Fruit fly (Drosophila melanogaster) whole organism, embryonic: ENCODE data around the gene CG34301.

Experiments
- Adf1 ChIP-seq: fragments of 200-800 bp; sonication (Bioruptor generic); IDR thresholded peaks from 2 replicates; pipeline ENCODE4 v1.3.6; 2022; ENCODE audit warnings: missing biosample characterization, missing genetic modification characterization
- CG10654 ChIP-seq: fragments of 200-800 bp; sonication (Bioruptor generic); optimal IDR thresholded peaks from 2 replicates; lab custom pipeline; 2016; ENCODE audit warnings: missing biosample characterization, missing genetic modification characterization
- CG11247 ChIP-seq: fragments of 200-800 bp; sonication (Bioruptor generic); IDR thresholded peaks from 2 replicates; pipeline ENCODE4 v1.3.6; 2022; ENCODE audit warnings: missing biosample characterization, missing genetic modification characterization
- CG14050 ChIP-seq: fragments of 200-800 bp; sonication (Bioruptor generic); IDR thresholded peaks from 3 replicates; pipeline ENCODE4 v1.3.6; 2022; ENCODE audit warnings: missing biosample characterization, missing genetic modification characterization
- CG14860 ChIP-seq: fragments of 200-800 bp; sonication (Bioruptor generic); IDR thresholded peaks from 3 replicates; pipeline ENCODE4 v1.3.6; 2022; ENCODE audit warnings: missing biosample characterization, missing genetic modification characterization; ENCODE audit not compliant: partially characterized antibody
- CG15011 ChIP-seq: fragments of 200-800 bp; sonication (Bioruptor generic); optimal IDR thresholded peaks from 3 replicates; lab custom pipeline; 2018; ENCODE audit warnings: missing biosample characterization, mild to moderate bottlenecking, missing genetic modification characterization
- CG17612 ChIP-seq: fragments of 200-800 bp; sonication (Bioruptor generic); IDR thresholded peaks from 2 replicates; pipeline ENCODE4 v1.3.6; 2022; ENCODE audit warnings: missing biosample characterization, missing genetic modification characterization
- CG17802 ChIP-seq: fragments of 200-800 bp; sonication (Bioruptor generic); optimal IDR thresholded peaks from 2 replicates; lab custom pipeline; 2018; ENCODE audit warnings: missing biosample characterization, mild to moderate bottlenecking, missing genetic modification characterization, moderate library complexity
- CG18619 ChIP-seq: fragments of 200-800 bp; sonication (Bioruptor generic); optimal IDR thresholded peaks from 3 replicates; lab custom pipeline; 2017; ENCODE audit warnings: missing biosample characterization, mild to moderate bottlenecking, missing genetic modification characterization
- CG2116 ChIP-seq: fragments of 200-800 bp; sonication (Bioruptor generic); optimal IDR thresholded peaks from 3 replicates; lab custom pipeline; 2018; ENCODE audit warnings: missing biosample characterization, mild to moderate bottlenecking, missing genetic modification characterization
- CG31224 ChIP-seq: fragments of 200-800 bp; sonication (Bioruptor generic); IDR thresholded peaks from 2 replicates; pipeline ENCODE4 v1.3.6; 2022; ENCODE audit warnings: missing biosample characterization, missing genetic modification characterization
- CG31441 ChIP-seq: fragments of 200-800 bp; sonication (Bioruptor generic); IDR thresholded peaks from 2 replicates; pipeline ENCODE4 v1.3.6; 2022; ENCODE audit warnings: missing biosample characterization, missing genetic modification characterization
- CG3407 ChIP-seq: fragments of 200-800 bp; sonication (Bioruptor generic); optimal IDR thresholded peaks from 2 replicates; lab custom pipeline; 2018; ENCODE audit warnings: missing biosample characterization, mild to moderate bottlenecking, missing genetic modification characterization
- CG3995 ChIP-seq: fragments of 200-800 bp; sonication (Bioruptor generic); optimal IDR thresholded peaks from 3 replicates; lab custom pipeline; 2016; ENCODE audit warnings: missing biosample characterization, missing genetic modification characterization
- CG4854 ChIP-seq: fragments of 200-800 bp; sonication (Bioruptor generic); optimal IDR thresholded peaks from 2 replicates; lab custom pipeline; 2016; ENCODE audit warnings: missing biosample characterization, missing genetic modification characterization, inconsistent platforms
- CG5245 ChIP-seq: fragments of 200-800 bp; sonication (Bioruptor generic); optimal IDR thresholded peaks from 3 replicates; lab custom pipeline; 2016; ENCODE audit warnings: missing biosample characterization, missing genetic modification characterization
- CG7963 ChIP-seq: fragments of 200-800 bp; sonication (Bioruptor generic); IDR thresholded peaks from 3 replicates; pipeline ENCODE4 v1.3.6; 2022; ENCODE audit warnings: missing biosample characterization, missing genetic modification characterization; ENCODE audit not compliant: partially characterized antibody
- CG8281 ChIP-seq: fragments of 200-800 bp; sonication (Bioruptor generic); optimal IDR thresholded peaks from 2 replicates; lab custom pipeline; 2018; ENCODE audit warnings: missing biosample characterization, mild to moderate bottlenecking, missing genetic modification characterization, moderate library complexity
- CG8478 ChIP-seq: fragments of >200 bp; optimal IDR thresholded peaks from 2 replicates; lab custom pipeline; 2018
- CG9817 ChIP-seq: fragments of 200-800 bp; sonication (Bioruptor generic); optimal IDR thresholded peaks from 2 replicates; lab custom pipeline; 2018; ENCODE audit warnings: missing biosample characterization, mild to moderate bottlenecking, missing genetic modification characterization, moderate library complexity
- CG9876 ChIP-seq: fragments of 200-800 bp; sonication (Bioruptor generic); optimal IDR thresholded peaks from 2 replicates; lab custom pipeline; 2016; ENCODE audit warnings: missing biosample characterization, missing genetic modification characterization
- CTCF ChIP-seq: fragments of 200-800 bp; sonication (Bioruptor generic); optimal IDR thresholded peaks from 2 replicates; lab custom pipeline; 2017; ENCODE audit warnings: missing biosample characterization, mild to moderate bottlenecking, missing genetic modification characterization, moderate library complexity
- CrebB ChIP-seq: fragments of 200-800 bp; sonication (Bioruptor generic); optimal IDR thresholded peaks from 3 replicates; lab custom pipeline; 2018; ENCODE audit warnings: missing biosample characterization, mild to moderate bottlenecking, missing genetic modification characterization
- D19B ChIP-seq: fragments of 200-800 bp; sonication (Bioruptor generic); optimal IDR thresholded peaks from 2 replicates; lab custom pipeline; 2017; ENCODE audit warnings: missing biosample characterization, mild to moderate bottlenecking, missing genetic modification characterization
- Dbx ChIP-seq: fragments of 200-800 bp; sonication (Bioruptor generic); IDR thresholded peaks from 3 replicates; pipeline ENCODE4 v1.3.6; 2022; ENCODE audit warnings: missing biosample characterization, missing genetic modification characterization
- Deaf1 ChIP-seq: fragments of 200-800 bp; optimal IDR thresholded peaks from 3 replicates; lab custom pipeline; 2019; ENCODE audit warnings: missing biosample characterization, mild to moderate bottlenecking, missing genetic modification characterization, moderate library complexity
- Dip3 ChIP-seq: fragments of 200-800 bp; sonication (Bioruptor generic); optimal IDR thresholded peaks from 3 replicates; lab custom pipeline; 2016; ENCODE audit warnings: missing biosample characterization, missing genetic modification characterization
- E2f1 ChIP-seq: fragments of 200-800 bp; sonication (Bioruptor generic); IDR thresholded peaks from 2 replicates; pipeline ENCODE4 v1.3.6; 2022; ENCODE audit warnings: missing biosample characterization, missing genetic modification characterization
- E2f2 ChIP-seq: fragments of 200-800 bp; sonication (Bioruptor generic); IDR thresholded peaks from 2 replicates; pipeline ENCODE4 v1.3.6; 2022; ENCODE audit warnings: missing biosample characterization, missing genetic modification characterization
- Myb ChIP-seq: fragments of 200-800 bp; sonication (Bioruptor generic); optimal IDR thresholded peaks from 2 replicates; lab custom pipeline; 2016; ENCODE audit warnings: missing biosample characterization, missing genetic modification characterization
- NfI ChIP-seq: fragments of 200-800 bp; sonication (Bioruptor generic); optimal IDR thresholded peaks from 3 replicates; lab custom pipeline; 2018; ENCODE audit warnings: missing biosample characterization, mild to moderate bottlenecking, missing genetic modification characterization, moderate library complexity
- Sox100B ChIP-seq: fragments of 200-800 bp; sonication (Bioruptor generic); optimal IDR thresholded peaks from 3 replicates; lab custom pipeline; 2018; ENCODE audit warnings: missing biosample characterization, mild to moderate bottlenecking, missing genetic modification characterization
- Sry-δ ChIP-seq: fragments of 200-800 bp; sonication (Bioruptor generic); optimal IDR thresholded peaks from 2 replicates; lab custom pipeline; 2016; ENCODE audit warnings: missing biosample characterization, missing genetic modification characterization
- Vsx1 ChIP-seq: fragments of 200-800 bp; sonication (Bioruptor generic); optimal IDR thresholded peaks from 2 replicates; lab custom pipeline; 2017; ENCODE audit warnings: missing biosample characterization, mild to moderate bottlenecking, missing genetic modification characterization, missing genetic modification reagents
- Xrp1 ChIP-seq: fragments of 200-800 bp; sonication (Bioruptor generic); IDR thresholded peaks from 2 replicates; pipeline ENCODE4 v1.3.6; 2022; ENCODE audit warnings: missing biosample characterization, missing genetic modification characterization
- YL-1 ChIP-seq: fragments of 200-800 bp; sonication (Bioruptor generic); optimal IDR thresholded peaks from 3 replicates; lab custom pipeline; 2017; ENCODE audit warnings: missing biosample characterization, mild to moderate bottlenecking, missing genetic modification characterization
- ac ChIP-seq: fragments of 200-800 bp; sonication (Bioruptor generic); optimal IDR thresholded peaks from 3 replicates; lab custom pipeline; 2017; ENCODE audit warnings: missing biosample characterization, mild to moderate bottlenecking, missing genetic modification characterization
- ara ChIP-seq: fragments of 200-800 bp; sonication (Bioruptor generic); IDR thresholded peaks from 2 replicates; pipeline ENCODE4 v1.3.6; 2022; ENCODE audit warnings: missing biosample characterization, missing genetic modification characterization
- bcd ChIP-seq: fragments of 200-800 bp; sonication (Bioruptor generic); optimal IDR thresholded peaks from 2 replicates; lab custom pipeline; 2017; ENCODE audit warnings: missing biosample characterization, mild to moderate bottlenecking, missing genetic modification characterization
- btn ChIP-seq: fragments of 200-800 bp; sonication (Bioruptor generic); optimal IDR thresholded peaks from 2 replicates; lab custom pipeline; 2016; ENCODE audit warnings: missing biosample characterization, missing genetic modification characterization
- crc ChIP-seq: fragments of 200-800 bp; sonication (Bioruptor generic); optimal IDR thresholded peaks from 2 replicates; lab custom pipeline; 2016; ENCODE audit warnings: missing biosample characterization, missing genetic modification characterization
- dpn ChIP-seq, 2 experiments: fragments of 200-800 bp; sonication (Bioruptor generic); optimal IDR thresholded peaks; 3 replicates each; lab custom pipeline; 2016; ENCODE audit warnings: missing biosample characterization in 2 of 2, missing genetic modification characterization in 2 of 2
- exex ChIP-seq: fragments of 200-800 bp; sonication (Bioruptor generic); optimal IDR thresholded peaks from 4 replicates; lab custom pipeline; 2018; ENCODE audit warnings: missing biosample characterization, mild to moderate bottlenecking, missing genetic modification characterization, moderate library complexity
- fu2 ChIP-seq: fragments of 200-800 bp; sonication (Bioruptor generic); optimal IDR thresholded peaks from 2 replicates; lab custom pipeline; 2016; ENCODE audit warnings: missing biosample characterization, missing genetic modification characterization
- gro ChIP-seq: fragments of 200-800 bp; sonication (Bioruptor generic); optimal IDR thresholded peaks from 2 replicates; lab custom pipeline; 2016; ENCODE audit warnings: missing biosample characterization, missing genetic modification characterization
- odd ChIP-seq: fragments of 200-800 bp; sonication (Bioruptor generic); optimal IDR thresholded peaks from 2 replicates; lab custom pipeline; 2017; ENCODE audit warnings: missing biosample characterization, mild to moderate bottlenecking, missing genetic modification characterization
- sd ChIP-seq: fragments of 200-800 bp; sonication (Bioruptor generic); optimal IDR thresholded peaks from 3 replicates; lab custom pipeline; 2018; ENCODE audit warnings: missing biosample characterization, mild to moderate bottlenecking, missing genetic modification characterization, moderate library complexity
- sens ChIP-seq: fragments of 200-800 bp; sonication (Bioruptor generic); peaks from one replicate; lab custom pipeline; 2016; ENCODE audit warnings: missing biosample characterization, missing genetic modification characterization
- seq ChIP-seq: fragments of 200-800 bp; sonication (Bioruptor generic); IDR thresholded peaks from 2 replicates; pipeline ENCODE4 v1.3.6; 2022; ENCODE audit warnings: missing biosample characterization, missing genetic modification characterization
- sim ChIP-seq: fragments of 200-800 bp; sonication (Bioruptor generic); IDR thresholded peaks from 2 replicates; pipeline ENCODE4 v1.3.6; 2022; ENCODE audit warnings: missing biosample characterization, missing genetic modification characterization
- sisA ChIP-seq: fragments of 200-800 bp; sonication (Bioruptor generic); IDR thresholded peaks from 2 replicates; pipeline ENCODE4 v1.3.6; 2022; ENCODE audit warnings: missing biosample characterization, missing genetic modification characterization
- slp2 ChIP-seq: fragments of 200-800 bp; sonication (Bioruptor generic); optimal IDR thresholded peaks from 2 replicates; lab custom pipeline; 2016; ENCODE audit warnings: missing biosample characterization, missing genetic modification characterization
- tio ChIP-seq: fragments of 200-800 bp; sonication (Bioruptor generic); optimal IDR thresholded peaks from 2 replicates; lab custom pipeline; 2017; ENCODE audit warnings: missing biosample characterization, missing genetic modification characterization, inconsistent platforms

The CG34301 gene

dm6 chr3R:8746354-8746753 is 26.9 kb upstream of the CG34301 start (continued):
- TF ChIP-seq fu2 (GFP tag; lab: Kevin White, UChicago) = no peak
- TF ChIP-seq Xrp1 (GFP tag; lab: Robert Waterston, UW) = peak; percentile 78
- TF ChIP-seq ac (GFP tag; lab: Kevin White, UChicago) = no peak
- TF ChIP-seq sd (tag; lab: Kevin White, UChicago) = no peak
- no peak for TF ChIP-seq Sry-δ
- TF ChIP-seq Myb (GFP tag; lab: Kevin White, UChicago) = no peak
- peak; percentile 16 for TF ChIP-seq NfI (GFP tag; lab: Kevin White, UChicago)
- TF ChIP-seq Deaf1 (tag; lab: Kevin White, UChicago) = peak; percentile 27
- no peak for TF ChIP-seq CG4854 (GFP tag; lab: Kevin White, UChicago)
- no peak for TF ChIP-seq bcd (GFP tag; lab: Kevin White, UChicago)
- no peak for TF ChIP-seq Dbx (GFP tag; lab: Robert Waterston, UW)
- TF ChIP-seq CG8281 = peak; percentile 21
- no peak for TF ChIP-seq CG7963 (GFP tag; lab: Robert Waterston, UW)
- TF ChIP-seq CG5245 = peak; percentile 33
- TF ChIP-seq YL-1 (GFP tag; lab: Kevin White, UChicago) = no peak
- peak; percentile 13 for TF ChIP-seq CG2116 (GFP tag; lab: Kevin White, UChicago)
- TF ChIP-seq CrebB (tag; lab: Kevin White, UChicago) = no peak
- no peak for TF ChIP-seq CG9876 (GFP tag; lab: Kevin White, UChicago)
- TF ChIP-seq Adf1 (GFP tag; lab: Robert Waterston, UW) = no peak
- TF ChIP-seq CG17612 = no peak
- peak; percentile 20 for TF ChIP-seq CG18619 (GFP tag; lab: Kevin White, UChicago)
- TF ChIP-seq tio (GFP tag; lab: Kevin White, UChicago) = peak; percentile 44
- TF ChIP-seq sens (GFP tag; lab: Kevin White, UChicago) = peak; percentile 81
- TF ChIP-seq CG8478 = no peak
- no peak for TF ChIP-seq Dip3 (GFP tag; lab: Kevin White, UChicago)
- TF ChIP-seq odd (GFP tag; lab: Kevin White, UChicago) = no peak
- TF ChIP-seq CG11247 (GFP tag; lab: Robert Waterston, UW) = no peak
- no peak for TF ChIP-seq btn (GFP tag; lab: Kevin White, UChicago)
- no peak for TF ChIP-seq gro (GFP tag; lab: Kevin White, UChicago)
- TF ChIP-seq CG3995 (GFP tag; lab: Kevin White, UChicago) = no peak
- TF ChIP-seq CG10654 (GFP tag; lab: Kevin White, UChicago) = peak; percentile 11
- TF ChIP-seq sisA (GFP tag; lab: Robert Waterston, UW) = peak; percentile 64; the same call in 1 of the 2 replicates
- peak; percentile 44 for TF ChIP-seq CG3407 (GFP tag; lab: Kevin White, UChicago)
- TF ChIP-seq Vsx1 (GFP tag; lab: Kevin White, UChicago) = no peak
- TF ChIP-seq crc = no peak
- peak; percentile 68 for TF ChIP-seq Sox100B (GFP tag; lab: Kevin White, UChicago)
- peak; percentile 63; the same call in 1 of the 2 replicates for TF ChIP-seq sim (GFP tag; lab: Robert Waterston, UW)
- peak; percentile 37; the same call in 1 of the 3 replicates for TF ChIP-seq CG14050 (GFP tag; lab: Robert Waterston, UW)
- TF ChIP-seq CG17802 = no peak
- TF ChIP-seq CG14860 = no peak
- peak; percentile 56; the same call in 1 of the 2 replicates for TF ChIP-seq ara (GFP tag; lab: Robert Waterston, UW)
- TF ChIP-seq CG31224 = peak; percentile 47; the same call in 1 of the 2 replicates
- no peak for TF ChIP-seq exex (tag; lab: Kevin White, UChicago)
- no peak for TF ChIP-seq CTCF (GFP tag; lab: Kevin White, UChicago)
- no peak for TF ChIP-seq D19B (GFP tag; lab: Kevin White, UChicago)
- no peak for TF ChIP-seq CG9817 (tag; lab: Kevin White, UChicago)
- peak; percentile 37; the same call in 1 of the 2 replicates for TF ChIP-seq E2f2
- TF ChIP-seq slp2 (GFP tag; lab: Kevin White, UChicago) = no peak
- TF ChIP-seq seq = peak; percentile 57
- TF ChIP-seq dpn (GFP tag; optimal IDR thresholded peaks at IDR 0.05; lab: Kevin White, UChicago) = peak in 1 of 2 experiments; percentile 63
- TF ChIP-seq E2f1 (GFP tag; lab: Robert Waterston, UW) = peak; percentile 56; the same call in 1 of the 2 replicates
- peak; percentile 14 for TF ChIP-seq CG15011 (GFP tag; lab: Kevin White, UChicago)
- TF ChIP-seq CG31441 = peak; percentile 80
